Fruit fly (Drosophila melanogaster) whole organism, embryonic: Measurements from ENCODE around the gene sip3.

Experiments
- Asciz ChIP-seq: fragments of 200-800 bp; sonication (Bioruptor generic); optimal IDR thresholded peaks from 2 replicates; lab custom pipeline; 2017; ENCODE audit warnings: missing biosample characterization, mild to moderate bottlenecking, missing genetic modification characterization, missing genetic modification reagents
- Atf6 ChIP-seq: fragments of 200-800 bp; sonication (Bioruptor generic); IDR thresholded peaks from 2 replicates; pipeline ENCODE4 v1.3.6; 2022; ENCODE audit warnings: missing biosample characterization, missing genetic modification characterization
- CG10209 ChIP-seq: fragments of 200-800 bp; sonication (Bioruptor generic); optimal IDR thresholded peaks from 3 replicates; lab custom pipeline; 2017; ENCODE audit warnings: missing biosample characterization, mild to moderate bottlenecking, missing genetic modification characterization, missing genetic modification reagents
- CG11695 ChIP-seq: fragments of 200-800 bp; sonication (Bioruptor generic); IDR thresholded peaks from 3 replicates; pipeline ENCODE4 v1.3.6; 2022; ENCODE audit warnings: missing biosample characterization, missing genetic modification characterization
- CG12104 ChIP-seq: fragments of 200-800 bp; sonication (Bioruptor generic); optimal IDR thresholded peaks from 3 replicates; lab custom pipeline; 2016; ENCODE audit warnings: missing biosample characterization, missing genetic modification characterization
- CG12219 ChIP-seq: fragments of 200-800 bp; sonication (Bioruptor generic); optimal IDR thresholded peaks from 3 replicates; lab custom pipeline; 2018; ENCODE audit warnings: missing biosample characterization, mild to moderate bottlenecking, missing genetic modification characterization
- CG1647 ChIP-seq: fragments of 200-800 bp; sonication (Bioruptor generic); optimal IDR thresholded peaks from 3 replicates; lab custom pipeline; 2016; ENCODE audit warnings: missing biosample characterization, missing genetic modification characterization
- CG16813 ChIP-seq: fragments of 200-800 bp; sonication (Bioruptor generic); IDR thresholded peaks from 3 replicates; pipeline ENCODE4 v1.3.6; 2022; ENCODE audit warnings: missing biosample characterization, missing genetic modification characterization; ENCODE audit not compliant: partially characterized antibody
- CG17328 ChIP-seq: fragments of 200-800 bp; sonication (Bioruptor generic); IDR thresholded peaks from 2 replicates; pipeline ENCODE4 v1.3.6; 2022; ENCODE audit warnings: missing biosample characterization, missing genetic modification characterization
- CG17361 ChIP-seq: fragments of 200-800 bp; sonication (Bioruptor generic); IDR thresholded peaks from 3 replicates; pipeline ENCODE4 v1.3.6; 2022; ENCODE audit warnings: missing biosample characterization, missing genetic modification characterization
- CG17612 ChIP-seq: fragments of 200-800 bp; sonication (Bioruptor generic); IDR thresholded peaks from 2 replicates; pipeline ENCODE4 v1.3.6; 2022; ENCODE audit warnings: missing biosample characterization, missing genetic modification characterization
- CG2116 ChIP-seq: fragments of 200-800 bp; sonication (Bioruptor generic); optimal IDR thresholded peaks from 3 replicates; lab custom pipeline; 2018; ENCODE audit warnings: missing biosample characterization, mild to moderate bottlenecking, missing genetic modification characterization
- CG2202 ChIP-seq: fragments of 200-800 bp; sonication (Bioruptor generic); optimal IDR thresholded peaks from 2 replicates; lab custom pipeline; 2018; ENCODE audit warnings: missing biosample characterization, mild to moderate bottlenecking, missing genetic modification characterization
- CG33213 ChIP-seq: fragments of 200-800 bp; sonication (Bioruptor generic); optimal IDR thresholded peaks from 3 replicates; lab custom pipeline; 2016; ENCODE audit warnings: missing biosample characterization, missing genetic modification characterization
- CG34376 ChIP-seq: fragments of 200-800 bp; sonication (Bioruptor generic); optimal IDR thresholded peaks from 2 replicates; lab custom pipeline; 2018; ENCODE audit warnings: missing biosample characterization, mild to moderate bottlenecking, missing genetic modification characterization
- CG34422 ChIP-seq: fragments of 200-800 bp; sonication (Bioruptor generic); IDR thresholded peaks from 3 replicates; pipeline ENCODE4 v1.3.6; 2022; ENCODE audit warnings: missing biosample characterization, missing genetic modification characterization
- CG6272 ChIP-seq: fragments of 200-800 bp; sonication (Bioruptor generic); IDR thresholded peaks from 2 replicates; pipeline ENCODE4 v1.3.6; 2022; ENCODE audit warnings: missing biosample characterization, missing genetic modification characterization
- CrebB ChIP-seq: fragments of 200-800 bp; sonication (Bioruptor generic); optimal IDR thresholded peaks from 3 replicates; lab custom pipeline; 2018; ENCODE audit warnings: missing biosample characterization, mild to moderate bottlenecking, missing genetic modification characterization
- D19A ChIP-seq: fragments of 200-800 bp; optimal IDR thresholded peaks from 3 replicates; lab custom pipeline; 2019; ENCODE audit warnings: missing biosample characterization, mild to moderate bottlenecking, missing genetic modification characterization, moderate library complexity
- Doc2 ChIP-seq: fragments of 200-800 bp; sonication (Bioruptor generic); IDR thresholded peaks from 2 replicates; pipeline ENCODE4 v1.3.6; 2022; ENCODE audit warnings: missing biosample characterization, missing genetic modification characterization
- Ets65A ChIP-seq: fragments of 200-800 bp; sonication (Bioruptor generic); peaks from one replicate; lab custom pipeline; 2016; ENCODE audit warnings: missing biosample characterization, missing genetic modification characterization
- Fer2 ChIP-seq: fragments of 200-800 bp; sonication (Bioruptor generic); optimal IDR thresholded peaks from 2 replicates; lab custom pipeline; 2018; ENCODE audit warnings: missing biosample characterization, mild to moderate bottlenecking, missing genetic modification characterization, moderate library complexity
- Hsf ChIP-seq: fragments of 200-800 bp; sonication (Bioruptor generic); optimal IDR thresholded peaks from 3 replicates; lab custom pipeline; 2016; ENCODE audit warnings: missing biosample characterization, missing genetic modification characterization
- Lim3 ChIP-seq: fragments of 200-800 bp; sonication (Bioruptor generic); IDR thresholded peaks from 2 replicates; pipeline ENCODE4 v1.3.6; 2022; ENCODE audit warnings: missing biosample characterization, missing genetic modification characterization
- Lpt ChIP-seq: fragments of >200 bp; optimal IDR thresholded peaks from 2 replicates; lab custom pipeline; 2018; ENCODE audit warnings: missing biosample characterization, missing genetic modification characterization
- Max ChIP-seq: fragments of 200-800 bp; sonication (Bioruptor generic); optimal IDR thresholded peaks from 2 replicates; lab custom pipeline; 2016; ENCODE audit warnings: missing biosample characterization, mild to moderate bottlenecking, missing genetic modification characterization
- Mrtf ChIP-seq: fragments of 200-800 bp; sonication (Bioruptor generic); IDR thresholded peaks from 3 replicates; pipeline ENCODE4 v1.3.6; 2022; ENCODE audit warnings: missing biosample characterization, missing genetic modification characterization
- Nf-YA ChIP-seq: fragments of 200-800 bp; sonication (Bioruptor generic); IDR thresholded peaks from 2 replicates; pipeline ENCODE4 v1.3.6; 2022; ENCODE audit warnings: missing biosample characterization, missing genetic modification characterization
- Opbp ChIP-seq: fragments of 200-800 bp; sonication (Bioruptor generic); IDR thresholded peaks from 3 replicates; pipeline ENCODE4 v1.3.6; 2022; ENCODE audit warnings: missing biosample characterization, missing genetic modification characterization; ENCODE audit not compliant: partially characterized antibody
- Six4 ChIP-seq: fragments of 200-800 bp; sonication (Bioruptor generic); optimal IDR thresholded peaks from 2 replicates; lab custom pipeline; 2016; ENCODE audit warnings: missing biosample characterization, missing genetic modification characterization
- TFAM ChIP-seq: fragments of 200-800 bp; sonication (Bioruptor generic); optimal IDR thresholded peaks from 2 replicates; lab custom pipeline; 2017; ENCODE audit warnings: missing biosample characterization, missing genetic modification characterization, inconsistent platforms
- YL-1 ChIP-seq: fragments of 200-800 bp; sonication (Bioruptor generic); optimal IDR thresholded peaks from 3 replicates; lab custom pipeline; 2017; ENCODE audit warnings: missing biosample characterization, mild to moderate bottlenecking, missing genetic modification characterization
- ara ChIP-seq: fragments of 200-800 bp; sonication (Bioruptor generic); IDR thresholded peaks from 2 replicates; pipeline ENCODE4 v1.3.6; 2022; ENCODE audit warnings: missing biosample characterization, missing genetic modification characterization
- bigmax ChIP-seq: fragments of 200-800 bp; sonication (Bioruptor generic); optimal IDR thresholded peaks from 2 replicates; lab custom pipeline; 2018; ENCODE audit warnings: missing biosample characterization, mild to moderate bottlenecking, missing genetic modification characterization
- cas ChIP-seq: fragments of 200-800 bp; sonication (Bioruptor generic); IDR thresholded peaks from 2 replicates; pipeline ENCODE4 v1.3.6; 2022; ENCODE audit warnings: missing biosample characterization, missing genetic modification characterization
- corto ChIP-seq: fragments of 200-800 bp; sonication (Bioruptor generic); optimal IDR thresholded peaks from 2 replicates; lab custom pipeline; 2016; ENCODE audit warnings: missing biosample characterization, mild to moderate bottlenecking, missing genetic modification characterization, moderate library complexity
- crol ChIP-seq: fragments of 200-800 bp; sonication (Bioruptor generic); IDR thresholded peaks from 2 replicates; pipeline ENCODE4 v1.3.6; 2022; ENCODE audit warnings: missing biosample characterization, missing genetic modification characterization
- dati ChIP-seq: fragments of 200-800 bp; sonication (Bioruptor generic); IDR thresholded peaks from 2 replicates; pipeline ENCODE4 v1.3.6; 2022; ENCODE audit warnings: missing biosample characterization, missing genetic modification characterization
- en ChIP-seq: fragments of 200-800 bp; sonication (Bioruptor generic); optimal IDR thresholded peaks from 2 replicates; lab custom pipeline; 2016; ENCODE audit warnings: missing biosample characterization, missing genetic modification characterization
- hb ChIP-seq: fragments of 200-800 bp; sonication (Bioruptor generic); IDR thresholded peaks from 3 replicates; pipeline ENCODE4 v1.3.6; 2022; ENCODE audit warnings: missing biosample characterization, missing genetic modification characterization; ENCODE audit not compliant: partially characterized antibody
- knrl ChIP-seq: fragments of 200-800 bp; sonication (Bioruptor generic); IDR thresholded peaks from 3 replicates; pipeline ENCODE4 v1.3.6; 2022; ENCODE audit warnings: missing biosample characterization, missing genetic modification characterization; ENCODE audit not compliant: partially characterized antibody
- nau ChIP-seq: fragments of 200-800 bp; sonication (Bioruptor generic); optimal IDR thresholded peaks from 3 replicates; lab custom pipeline; 2017; ENCODE audit warnings: missing biosample characterization, mild to moderate bottlenecking, missing genetic modification characterization, missing genetic modification reagents
- nom ChIP-seq: fragments of 200-800 bp; sonication (Bioruptor generic); optimal IDR thresholded peaks from 2 replicates; lab custom pipeline; 2017; ENCODE audit warnings: missing biosample characterization, missing genetic modification characterization, mild to moderate bottlenecking, moderate library complexity, missing genetic modification reagents
- odd ChIP-seq: fragments of 200-800 bp; sonication (Bioruptor generic); optimal IDR thresholded peaks from 2 replicates; lab custom pipeline; 2017; ENCODE audit warnings: missing biosample characterization, mild to moderate bottlenecking, missing genetic modification characterization
- pan ChIP-seq, 4 experiments: fragments of >200 bp in 3 of 4; fragments of 200-800 bp in 1 of 4; sonication (Bioruptor generic) in 1 of 4; optimal IDR thresholded peaks in 3 of 4; IDR thresholded peaks in 1 of 4; 2 replicates each; pipeline versions ENCODE4 v1.3.6 to Lab custom; 2017 to 2022; ENCODE audit warnings: missing biosample characterization in 2 of 4, missing genetic modification characterization in 2 of 4, mixed read lengths in 1 of 4
- phol ChIP-seq: fragments of 200-800 bp; sonication (Bioruptor generic); optimal IDR thresholded peaks from 3 replicates; lab custom pipeline; 2018; ENCODE audit warnings: missing biosample characterization, mild to moderate bottlenecking, missing genetic modification characterization, moderate library complexity
- pzg ChIP-seq: fragments of 200-800 bp; sonication (Bioruptor generic); optimal IDR thresholded peaks from 3 replicates; lab custom pipeline; 2018; ENCODE audit warnings: missing biosample characterization, mild to moderate bottlenecking, missing genetic modification characterization, moderate library complexity
- slp2 ChIP-seq: fragments of 200-800 bp; sonication (Bioruptor generic); optimal IDR thresholded peaks from 2 replicates; lab custom pipeline; 2016; ENCODE audit warnings: missing biosample characterization, missing genetic modification characterization
- sob ChIP-seq: fragments of 200-800 bp; sonication (Bioruptor generic); IDR thresholded peaks from 2 replicates; pipeline ENCODE4 v1.3.6; 2022; ENCODE audit warnings: missing biosample characterization, missing genetic modification characterization
- unc-4 ChIP-seq: fragments of 200-800 bp; sonication (Bioruptor generic); IDR thresholded peaks from 2 replicates; pipeline ENCODE4 v1.3.6; 2022; ENCODE audit warnings: missing biosample characterization, missing genetic modification characterization; ENCODE audit not compliant: partially characterized antibody
- vfl ChIP-seq: fragments of 200-800 bp; sonication (Bioruptor generic); optimal IDR thresholded peaks from 2 replicates; lab custom pipeline; 2016; ENCODE audit warnings: missing biosample characterization, missing genetic modification characterization
- yki ChIP-seq: fragments of >200 bp; optimal IDR thresholded peaks from 3 replicates; lab custom pipeline; 2018

sip3 gene

DNA sequence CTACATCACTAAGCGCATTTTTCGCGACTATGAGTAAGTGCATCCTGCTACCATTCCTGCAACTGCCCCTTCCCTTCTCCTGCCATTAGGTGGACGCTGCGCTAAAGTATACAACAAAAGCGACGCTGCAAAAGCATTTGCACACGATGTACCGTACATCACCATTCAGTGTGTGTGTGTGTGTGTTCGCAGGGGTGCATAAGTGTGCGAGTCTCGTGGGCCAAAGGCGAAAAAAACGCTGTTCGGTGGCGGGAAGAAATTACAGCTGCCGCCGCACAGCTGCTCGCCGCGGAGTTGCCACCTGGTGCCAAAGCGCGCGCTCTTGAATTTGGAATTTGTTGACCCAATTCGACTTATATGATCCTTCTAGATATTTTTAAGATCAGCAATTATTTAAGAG, 22.4 kb downstream of the sip3 start (continued):
- TF ChIP-seq sob = no peak; the same call in 1 of the 2 replicates
- TF ChIP-seq knrl (GFP tag; lab: Robert Waterston, UW) = no peak
- TF ChIP-seq CG1647 (GFP tag; lab: Kevin White, UChicago) = no peak
- no peak for TF ChIP-seq corto
- TF ChIP-seq D19A (tag; lab: Kevin White, UChicago) = no peak
- TF ChIP-seq CG12219 (GFP tag; lab: Kevin White, UChicago) = no peak
- TF ChIP-seq CG10209 (GFP tag; lab: Kevin White, UChicago) = no peak
- TF ChIP-seq CG12104 (GFP tag; lab: Kevin White, UChicago) = no peak
- no peak for TF ChIP-seq CG17361 (GFP tag; lab: Robert Waterston, UW)
- no peak for TF ChIP-seq Nf-YA
- TF ChIP-seq Atf6 (GFP tag; lab: Robert Waterston, UW) = no peak
- no peak for TF ChIP-seq slp2 (GFP tag; lab: Kevin White, UChicago)
- TF ChIP-seq dati (GFP tag; lab: Robert Waterston, UW) = no peak
- peak; percentile 77 for TF ChIP-seq pzg (GFP tag; lab: Kevin White, UChicago)
- no peak for TF ChIP-seq Lim3 (GFP tag; lab: Robert Waterston, UW)
- peak; percentile 16; the same call in 1 of the 2 replicates for TF ChIP-seq ara (GFP tag; lab: Robert Waterston, UW)
- TF ChIP-seq CG34422 (GFP tag; lab: Robert Waterston, UW) = peak; percentile 71; the same call in 1 of the 3 replicates
- no peak for TF ChIP-seq Mrtf
- TF ChIP-seq Asciz = no peak
- TF ChIP-seq bigmax (GFP tag; lab: Kevin White, UChicago) = no peak
- TF ChIP-seq YL-1 (GFP tag; lab: Kevin White, UChicago) = peak; percentile 41
- no peak for TF ChIP-seq Fer2 (tag; lab: Kevin White, UChicago)
- TF ChIP-seq Opbp = 0 out of 3 replicates have a peak, but pooled peaks have one; percentile 13
- TF ChIP-seq CG6272 = no peak
- TF ChIP-seq CG17328 = no peak
- TF ChIP-seq cas = no peak
- TF ChIP-seq Ets65A = no peak
- TF ChIP-seq Lpt (GFP tag; lab: Kevin White, UChicago) = no peak
- no peak for TF ChIP-seq CG11695
- TF ChIP-seq phol (tag; lab: Kevin White, UChicago) = peak; percentile 9
- TF ChIP-seq Max (GFP tag; lab: Kevin White, UChicago) = peak; percentile 23
- TF ChIP-seq Hsf (GFP tag; lab: Kevin White, UChicago) = no peak
- TF ChIP-seq odd (GFP tag; lab: Kevin White, UChicago) = no peak
- no peak for TF ChIP-seq TFAM (GFP tag; lab: Kevin White, UChicago)
- TF ChIP-seq crol (GFP tag; lab: Robert Waterston, UW) = peak; percentile 51
- TF ChIP-seq hb (GFP tag; lab: Robert Waterston, UW) = no peak
- TF ChIP-seq CG16813 (GFP tag; lab: Robert Waterston, UW) = no peak
- no peak for TF ChIP-seq CG17612 (GFP tag; lab: Robert Waterston, UW)
- TF ChIP-seq Doc2 (GFP tag; lab: Robert Waterston, UW) = no peak
- TF ChIP-seq nom (GFP tag; lab: Kevin White, UChicago) = no peak
- no peak for TF ChIP-seq CG33213
- peak; percentile 23 for TF ChIP-seq CG34376 (GFP tag; lab: Kevin White, UChicago)
- no peak for TF ChIP-seq CG2202 (tag; lab: Kevin White, UChicago)
- no peak for TF ChIP-seq nau (GFP tag; lab: Kevin White, UChicago)
- TF ChIP-seq unc-4 (GFP tag; lab: Robert Waterston, UW) = no peak
- TF ChIP-seq pan (optimal IDR thresholded peaks at IDR 0.05; lab: Kevin White, UChicago) = no peak
- no peak for TF ChIP-seq pan (GFP tag; optimal IDR thresholded peaks at IDR 0.05 in 1 of 2, IDR thresholded peaks at IDR 0.05 in 1 of 2)
- no peak for TF ChIP-seq Six4
- peak; percentile 39 for TF ChIP-seq CG2116 (GFP tag; lab: Kevin White, UChicago)
- TF ChIP-seq en (GFP tag; lab: Kevin White, UChicago) = no peak
- no peak for TF ChIP-seq yki (lab: Kevin White, UChicago)
- TF ChIP-seq CrebB = no peak
- no peak for TF ChIP-seq vfl
